Fruit fly (Drosophila melanogaster): ENCODE measurements around the gene Fancm.
A peak's percentile ranks its signal among the peaks of the same experiment; 100 is the strongest.

The Fancm gene

DNA sequence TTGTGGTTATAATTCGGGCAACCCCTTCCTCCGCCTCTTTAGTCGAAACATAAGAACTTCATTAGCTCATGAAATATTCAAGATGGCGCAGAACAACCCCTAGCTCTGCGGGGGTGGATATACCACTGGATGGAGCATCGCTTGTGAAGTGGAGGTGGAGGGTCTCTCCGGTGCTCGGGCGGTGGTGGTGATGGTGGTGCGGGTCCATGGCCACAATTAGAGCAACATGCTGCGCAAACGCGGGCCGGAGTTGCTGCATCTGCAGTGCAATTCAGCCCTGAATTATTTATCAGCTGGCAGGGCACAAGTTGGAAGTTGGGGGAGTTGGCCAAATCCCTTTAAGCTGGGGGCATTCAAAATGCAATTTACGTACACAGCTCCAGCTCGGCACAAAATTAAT, 28.9 kb downstream of the Fancm start (continued):
- TF ChIP-seq sd (tag; optimal IDR thresholded peaks at IDR 0.05): no peak
- no peak for TF ChIP-seq CG15601 (tag; optimal IDR thresholded peaks at IDR 0.05)
- TF ChIP-seq fd96Cb (tag; optimal IDR thresholded peaks at IDR 0.05): no peak
- TF ChIP-seq H2.0 (GFP tag; IDR thresholded peaks at IDR 0.05): no peak
- no peak for TF ChIP-seq CG5953 (GFP tag; IDR thresholded peaks at IDR 0.05)
- no peak for TF ChIP-seq Lpt (GFP tag; optimal IDR thresholded peaks at IDR 0.05)
- no peak for TF ChIP-seq lola (GFP tag; optimal IDR thresholded peaks at IDR 0.05)
- no peak for TF ChIP-seq CG12071 (GFP tag; optimal IDR thresholded peaks at IDR 0.05)
- no peak for TF ChIP-seq Dad (GFP tag; optimal IDR thresholded peaks at IDR 0.05)
- TF ChIP-seq CG10274 (GFP tag; optimal IDR thresholded peaks at IDR 0.05): no peak
- no peak for TF ChIP-seq CG18599 (GFP tag; optimal IDR thresholded peaks at IDR 0.05)
- no peak for TF ChIP-seq trh (GFP tag; optimal IDR thresholded peaks at IDR 0.05)
- TF ChIP-seq CG10209 (GFP tag; optimal IDR thresholded peaks at IDR 0.05): no peak
- no peak for TF ChIP-seq chif (GFP tag; optimal IDR thresholded peaks at IDR 0.05)
- peak; percentile 87 for TF ChIP-seq seq (GFP tag; IDR thresholded peaks at IDR 0.05)
- TF ChIP-seq CG3407 (GFP tag; optimal IDR thresholded peaks at IDR 0.05): no peak
- TF ChIP-seq Lhr (GFP tag; optimal IDR thresholded peaks at IDR 0.05): no peak
- TF ChIP-seq Hr51 (GFP tag; optimal IDR thresholded peaks at IDR 0.05): no peak
- no peak for TF ChIP-seq CG14710 (tag; optimal IDR thresholded peaks at IDR 0.05)
- peak; percentile 69; the same call in 1 of the 4 replicates for TF ChIP-seq chinmo (GFP tag; IDR thresholded peaks at IDR 0.05; ENCODE audit: partially characterized antibody)
- no peak for TF ChIP-seq CTCF (GFP tag; optimal IDR thresholded peaks at IDR 0.05)
- TF ChIP-seq Camta (GFP tag; optimal IDR thresholded peaks at IDR 0.05): no peak
- TF ChIP-seq dmrt11E (tag; optimal IDR thresholded peaks at IDR 0.05): no peak
- no peak for TF ChIP-seq HmgD (GFP tag; optimal IDR thresholded peaks at IDR 0.05)
- TF ChIP-seq CoRest (tag; optimal IDR thresholded peaks at IDR 0.05): no peak
- no peak for TF ChIP-seq vfl (GFP tag; optimal IDR thresholded peaks at IDR 0.05)
- TF ChIP-seq CG18262 (tag; optimal IDR thresholded peaks at IDR 0.05): no peak
- no peak for TF ChIP-seq CG1602 (GFP tag; optimal IDR thresholded peaks at IDR 0.05)
- TF ChIP-seq Rx (GFP tag; IDR thresholded peaks at IDR 0.05): no peak
- peak; percentile 12 for TF ChIP-seq gcm (GFP tag; optimal IDR thresholded peaks at IDR 0.05)
- TF ChIP-seq CG11723 (GFP tag; optimal IDR thresholded peaks at IDR 0.05): no peak
- TF ChIP-seq CG31388 (GFP tag; optimal IDR thresholded peaks at IDR 0.05): no peak
- TF ChIP-seq CG3065 (GFP tag; optimal IDR thresholded peaks at IDR 0.05): no peak

DNA sequence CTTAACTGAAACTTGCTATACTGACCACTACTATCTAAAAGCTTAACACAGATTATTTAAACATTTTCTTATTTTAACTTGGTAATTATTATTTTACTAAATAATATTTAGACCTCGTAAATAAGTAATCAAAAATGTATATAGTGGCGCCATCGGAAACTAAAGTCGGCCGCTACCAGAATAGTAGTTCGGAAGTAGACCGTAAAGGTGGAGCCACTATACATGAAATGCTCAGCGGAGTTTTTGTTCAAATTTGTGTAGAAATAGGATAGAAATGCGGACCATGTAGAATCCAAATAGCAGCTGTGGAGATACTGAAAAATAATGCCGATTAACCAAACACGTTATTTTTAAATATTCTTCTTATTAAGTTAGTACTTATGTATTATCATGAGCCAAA, 38.1 kb downstream of the Fancm start:
- TF ChIP-seq Dll (GFP tag; IDR thresholded peaks at IDR 0.05; ENCODE audit: partially characterized antibody) (no peak), Dfd (GFP tag; optimal IDR thresholded peaks at IDR 0.05) (no peak), CG2875 (GFP tag; optimal IDR thresholded peaks at IDR 0.05) (peak; percentile 99), CG11247 (GFP tag; IDR thresholded peaks at IDR 0.05) (peak; percentile 99), CG6813 (GFP tag; optimal IDR thresholded peaks at IDR 0.05) (peak; percentile 99), h (optimal IDR thresholded peaks at IDR 0.05) (no peak), CG16813 (GFP tag; IDR thresholded peaks at IDR 0.05; ENCODE audit: partially characterized antibody) (no peak), pzg (GFP tag; optimal IDR thresholded peaks at IDR 0.05) (peak; percentile 30), CG6689 (GFP tag; IDR thresholded peaks at IDR 0.05) (peak; percentile 94), NC2β (GFP tag; optimal IDR thresholded peaks at IDR 0.05) (peak; percentile 99), CG32772 (GFP tag; IDR thresholded peaks at IDR 0.05) (peak; percentile 99), sqz (GFP tag; optimal IDR thresholded peaks at IDR 0.05) (peak; percentile 96), CG4424 (GFP tag; optimal IDR thresholded peaks at IDR 0.05) (peak; percentile 99), CG11398 (GFP tag; optimal IDR thresholded peaks at IDR 0.05) (peak; percentile 97), CG18599 (GFP tag; optimal IDR thresholded peaks at IDR 0.05) (peak; percentile 97), chinmo (GFP tag; IDR thresholded peaks at IDR 0.05; ENCODE audit: partially characterized antibody) (no peak), CG6175 (GFP tag; IDR thresholded peaks at IDR 0.05) (peak; percentile 98), bowl (GFP tag; IDR thresholded peaks at IDR 0.05) (peak; percentile 95), CG4328 (GFP tag; optimal IDR thresholded peaks at IDR 0.05) (peak; percentile 99), Oaz (GFP tag; IDR thresholded peaks at IDR 0.05) (peak; percentile 98), dati (GFP tag; IDR thresholded peaks at IDR 0.05) (peak; percentile 98), CG18619 (GFP tag; optimal IDR thresholded peaks at IDR 0.05) (peak; percentile 99)

Data from whole organism, embryonic.